Worm (Caenorhabditis elegans) whole organism, early embryonic: ENCODE results near the gene F59D6.1.
"Not testable (repeated sequence)": the region's sequence is repeated elsewhere in the genome, so short reads cannot be mapped to it uniquely, and the experiment has no call there.

Source experiments
- B0310.2 ChIP-seq: sonication (generic microtip); optimal IDR thresholded peaks from 2 replicates; lab custom pipeline; 2016; ENCODE audit warnings: mild to moderate bottlenecking, missing genetic modification characterization, missing compliant biosample characterization
- F13C5.2 ChIP-seq: sonication (generic microtip); optimal IDR thresholded peaks from 2 replicates; lab custom pipeline; 2017; ENCODE audit warnings: mild to moderate bottlenecking, missing genetic modification characterization, inconsistent platforms, missing compliant biosample characterization
- aly-1 ChIP-seq: sonication (generic microtip); optimal IDR thresholded peaks from 2 replicates; lab custom pipeline; 2016; ENCODE audit warnings: missing genetic modification characterization, missing compliant biosample characterization
- ama-1 ChIP-seq: fragments of 150-350 bp; optimal IDR thresholded peaks from 2 replicates; lab custom pipeline; 2014
- ceh-13 ChIP-seq: fragments of 200-800 bp; sonication (Bioruptor generic); optimal IDR thresholded peaks from 2 replicates; lab custom pipeline; 2018; ENCODE audit warnings: mild to moderate bottlenecking, missing genetic modification characterization, missing compliant biosample characterization
- ceh-36 ChIP-seq: sonication (generic microtip); optimal IDR thresholded peaks from 2 replicates; lab custom pipeline; 2016; ENCODE audit warnings: missing genetic modification characterization, inconsistent platforms, missing compliant biosample characterization
- ets-7 ChIP-seq: sonication (generic microtip); optimal IDR thresholded peaks from 2 replicates; lab custom pipeline; 2016; ENCODE audit warnings: missing genotype, missing genetic modification characterization, missing compliant biosample characterization
- flt-1 ChIP-seq: fragments of 200-800 bp; sonication (Bioruptor generic); IDR thresholded peaks from 2 replicates; pipeline ENCODE4 v1.3.6; 2022; ENCODE audit warnings: missing genetic modification characterization, missing compliant biosample characterization
- hmbx-1 ChIP-seq: sonication (generic microtip); optimal IDR thresholded peaks from 2 replicates; lab custom pipeline; 2016; ENCODE audit warnings: mild to moderate bottlenecking, missing genetic modification characterization, missing compliant biosample characterization
- hmg-4 ChIP-seq: fragments of 200-800 bp; sonication (Bioruptor generic); optimal IDR thresholded peaks from 2 replicates; lab custom pipeline; 2018; ENCODE audit warnings: mild to moderate bottlenecking, missing genetic modification characterization, missing compliant biosample characterization
- hnd-1 ChIP-seq: sonication (generic microtip); optimal IDR thresholded peaks from 2 replicates; lab custom pipeline; 2016; ENCODE audit warnings: missing genetic modification characterization, missing compliant biosample characterization
- pes-1 ChIP-seq: fragments of 200-800 bp; sonication (Bioruptor generic); IDR thresholded peaks from 2 replicates; pipeline ENCODE4 v1.3.6; 2022; ENCODE audit warnings: missing genetic modification reagents, missing genetic modification characterization, missing compliant biosample characterization
- scrt-1 ChIP-seq: fragments of 200-800 bp; sonication (Bioruptor generic); IDR thresholded peaks from 2 replicates; pipeline ENCODE4 v1.3.6; 2022; ENCODE audit warnings: missing genetic modification characterization, missing compliant biosample characterization
- sea-1 ChIP-seq: fragments of 200-800 bp; sonication (Bioruptor generic); conservative IDR thresholded peaks from 2 replicates; pipeline ENCODE4 v1.3.6; 2022; ENCODE audit warnings: missing genetic modification characterization, missing compliant biosample characterization
- tbx-11 ChIP-seq: fragments of 200-800 bp; sonication (Bioruptor generic); IDR thresholded peaks from 2 replicates; pipeline ENCODE4 v1.3.6; 2022; ENCODE audit warnings: missing genetic modification characterization, missing compliant biosample characterization
- tbx-37 ChIP-seq: fragments of 200-800 bp; sonication (Bioruptor generic); conservative IDR thresholded peaks from 2 replicates; pipeline ENCODE4 v1.3.6; 2022; ENCODE audit warnings: missing genetic modification reagents, missing genetic modification characterization, missing compliant biosample characterization
- tra-4 ChIP-seq: sonication (generic microtip); optimal IDR thresholded peaks from 2 replicates; lab custom pipeline; 2017; ENCODE audit warnings: missing genetic modification characterization, missing compliant biosample characterization

Gene F59D6.1

DNA sequence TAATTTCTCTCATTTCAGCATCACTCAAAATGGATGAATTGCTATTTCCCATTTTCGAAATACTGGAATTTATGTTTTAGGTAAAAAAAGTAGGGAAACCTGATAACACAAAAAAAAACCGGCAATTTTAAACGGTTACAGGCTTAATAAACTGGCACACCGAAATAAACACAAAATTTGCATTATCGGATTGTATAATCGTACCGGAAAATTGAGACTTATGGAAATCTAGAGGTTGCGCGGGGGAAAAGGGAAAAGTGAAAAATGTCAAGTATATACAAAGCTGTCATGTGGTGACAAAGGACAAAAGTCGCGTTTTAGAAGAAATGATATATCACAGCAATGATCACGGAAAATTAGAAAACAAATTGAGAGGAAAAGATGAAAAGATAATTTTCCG, 5.7 kb upstream of the F59D6.1 start, which contains the start of gene chpf-2:
Gene chpf-2, minus strand, starts transcription at position 101 of the 400 bp plus-strand sequence.
- no peak for TF ChIP-seq flt-1 (GFP tag; lab: Robert Waterston, UW)
- TF ChIP-seq tra-4 (tag; lab: Kevin White, UChicago) = no peak
- TF ChIP-seq scrt-1 (GFP tag; lab: Robert Waterston, UW) = no peak
- TF ChIP-seq pes-1 (GFP tag; lab: Robert Waterston, UW) = no peak
- no peak for TF ChIP-seq ceh-13 (GFP tag; lab: Kevin White, UChicago)
- no peak for TF ChIP-seq B0310.2

DNA sequence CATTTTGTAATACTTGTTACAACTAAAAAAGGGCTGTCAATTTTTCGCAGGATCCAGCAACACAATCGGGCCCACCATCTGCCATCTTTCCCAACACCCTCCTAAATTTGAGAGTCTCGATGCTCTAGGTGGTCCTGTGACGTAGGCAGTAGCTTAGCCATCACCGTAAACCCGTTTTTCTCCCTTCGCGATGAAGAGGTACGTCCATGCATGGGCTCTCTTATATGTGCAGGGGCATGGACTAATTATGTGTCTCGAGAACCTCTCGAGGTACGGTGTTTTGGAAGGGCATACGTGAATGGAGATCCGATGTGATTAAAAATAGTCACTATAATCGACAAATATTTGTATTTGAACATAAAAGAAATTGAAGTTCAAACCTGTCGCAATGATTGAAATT, 4.0 kb upstream of the F59D6.1 start:
- TF ChIP-seq hmg-4 (GFP tag; lab: Kevin White, UChicago) (no peak), ama-1 (no peak), flt-1 (GFP tag; lab: Robert Waterston, UW) (no peak), pes-1 (GFP tag; lab: Robert Waterston, UW) (no peak)

DNA sequence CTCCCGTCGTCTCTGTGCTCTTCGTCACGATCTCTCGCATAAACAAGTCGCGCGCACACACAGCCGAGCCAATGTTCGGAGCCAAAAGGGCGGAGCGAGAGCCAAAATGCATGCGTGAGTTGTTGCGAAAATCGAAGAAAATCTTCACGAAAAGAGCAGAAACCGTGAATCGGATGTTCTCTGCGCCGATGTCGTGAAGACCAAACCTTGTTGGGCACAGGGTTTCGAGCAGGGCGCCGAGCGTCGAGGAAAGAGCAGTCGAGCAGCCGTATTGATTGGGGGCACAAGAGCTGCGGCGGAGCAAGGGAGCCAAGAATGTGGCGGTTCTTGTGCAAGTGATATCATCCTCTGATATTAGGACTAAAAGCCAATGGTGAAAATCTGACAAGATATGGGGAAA, 1.4 kb downstream of the F59D6.1 start:
- TF ChIP-seq ama-1 = no peak
- TF ChIP-seq tra-4 (tag; lab: Kevin White, UChicago) = no peak
- no peak for TF ChIP-seq ets-7 (tag; lab: Kevin White, UChicago)
- TF ChIP-seq tbx-37 (GFP tag; lab: Robert Waterston, UW) = no peak
- TF ChIP-seq hmbx-1 (tag; lab: Kevin White, UChicago) = no peak
- no peak for TF ChIP-seq B0310.2
- no peak for TF ChIP-seq tbx-11 (GFP tag; lab: Robert Waterston, UW)
- no peak for TF ChIP-seq aly-1 (tag; lab: Kevin White, UChicago)
- TF ChIP-seq sea-1 (GFP tag; lab: Robert Waterston, UW) = no peak
- no peak for TF ChIP-seq ceh-36 (tag; lab: Kevin White, UChicago)
- TF ChIP-seq pes-1 (GFP tag; lab: Robert Waterston, UW) = no peak
- TF ChIP-seq scrt-1 (GFP tag; lab: Robert Waterston, UW) = no peak
- TF ChIP-seq F13C5.2 (tag; lab: Kevin White, UChicago) = no peak
- no peak for TF ChIP-seq hmg-4 (GFP tag; lab: Kevin White, UChicago)
- TF ChIP-seq hnd-1 (tag; lab: Kevin White, UChicago) = no peak
- no peak for TF ChIP-seq ceh-13 (GFP tag; lab: Kevin White, UChicago)
- no peak for TF ChIP-seq flt-1 (GFP tag; lab: Robert Waterston, UW)

DNA sequence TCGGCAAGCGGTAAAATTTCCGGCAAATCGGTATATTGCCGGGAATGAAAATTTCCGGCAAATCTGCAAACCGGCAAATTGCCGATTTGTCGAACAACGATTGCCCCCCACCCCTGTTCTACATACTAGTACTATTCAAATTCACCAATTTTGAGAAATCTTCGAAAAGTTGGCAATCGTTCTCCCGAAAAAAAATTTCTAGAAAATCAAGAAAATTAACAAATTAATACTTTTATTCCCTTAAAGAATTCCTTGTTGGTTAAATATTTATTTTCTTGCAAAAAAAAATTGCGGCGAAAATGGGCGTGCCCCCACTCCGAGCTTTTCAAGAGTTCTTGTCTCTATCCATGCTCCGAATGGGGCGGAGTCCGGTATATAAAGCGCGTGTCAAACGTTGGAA, 9.3 kb downstream of the F59D6.1 start, which contains the start of gene C50H11.8:
Gene C50H11.8, plus strand, starts transcription at position 301 of the 400 bp plus-strand sequence.
- TF ChIP-seq hnd-1 (tag; lab: Kevin White, UChicago) = no peak
- no peak for TF ChIP-seq hmg-4 (GFP tag; lab: Kevin White, UChicago)
- no peak for TF ChIP-seq tbx-11 (GFP tag; lab: Robert Waterston, UW)
- TF ChIP-seq ceh-13 (GFP tag; lab: Kevin White, UChicago) = no peak
- TF ChIP-seq flt-1 (GFP tag; lab: Robert Waterston, UW) = no peak
- no peak for TF ChIP-seq ceh-36 (tag; lab: Kevin White, UChicago)
- TF ChIP-seq ama-1 = no peak
- TF ChIP-seq B0310.2 = no peak
- TF ChIP-seq aly-1 (tag; lab: Kevin White, UChicago) = no peak
- TF ChIP-seq ets-7 (tag; lab: Kevin White, UChicago) = no peak
- no peak for TF ChIP-seq tra-4 (tag; lab: Kevin White, UChicago)
- TF ChIP-seq tbx-37 (GFP tag; lab: Robert Waterston, UW) = no peak
- no peak for TF ChIP-seq sea-1 (GFP tag; lab: Robert Waterston, UW)
- no peak for TF ChIP-seq scrt-1 (GFP tag; lab: Robert Waterston, UW)
- no peak for TF ChIP-seq F13C5.2 (tag; lab: Kevin White, UChicago)

DNA sequence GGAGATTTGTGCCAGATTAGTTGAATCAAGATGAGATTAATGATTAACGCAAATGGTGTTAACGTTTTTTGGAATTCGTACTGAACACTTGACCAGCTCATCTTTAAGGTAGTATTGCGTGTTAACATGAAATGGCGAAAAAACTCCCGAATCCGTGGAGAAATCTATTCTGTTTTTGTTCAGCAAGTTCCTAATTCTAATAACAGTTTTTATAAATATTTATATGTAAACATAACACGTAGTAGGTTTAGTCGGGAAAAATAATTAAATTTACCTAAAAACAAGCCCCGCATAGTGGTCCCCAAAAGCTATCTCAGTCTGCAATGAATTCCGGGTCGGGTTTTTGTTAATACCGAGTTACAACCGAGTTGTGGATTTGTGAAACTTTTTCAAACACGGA, 14.1 kb downstream of the F59D6.1 start, which contains the start of gene str-244:
Gene str-244, minus strand, starts transcription at position 101 of the 400 bp plus-strand sequence.
- TF ChIP-seq F13C5.2 (tag; lab: Kevin White, UChicago) = no peak
- no peak for TF ChIP-seq ama-1
- no peak for TF ChIP-seq tbx-37 (GFP tag; lab: Robert Waterston, UW)
- no peak for TF ChIP-seq ets-7 (tag; lab: Kevin White, UChicago)
- TF ChIP-seq hmg-4 (GFP tag; lab: Kevin White, UChicago) = no peak
- TF ChIP-seq pes-1 (GFP tag; lab: Robert Waterston, UW) = no peak
- no peak for TF ChIP-seq hmbx-1 (tag; lab: Kevin White, UChicago)
- TF ChIP-seq sea-1 (GFP tag; lab: Robert Waterston, UW) = no peak
- TF ChIP-seq tra-4 (tag; lab: Kevin White, UChicago) = no peak
- TF ChIP-seq flt-1 (GFP tag; lab: Robert Waterston, UW) = no peak
- no peak for TF ChIP-seq ceh-13 (GFP tag; lab: Kevin White, UChicago)
- TF ChIP-seq scrt-1 (GFP tag; lab: Robert Waterston, UW) = no peak

DNA sequence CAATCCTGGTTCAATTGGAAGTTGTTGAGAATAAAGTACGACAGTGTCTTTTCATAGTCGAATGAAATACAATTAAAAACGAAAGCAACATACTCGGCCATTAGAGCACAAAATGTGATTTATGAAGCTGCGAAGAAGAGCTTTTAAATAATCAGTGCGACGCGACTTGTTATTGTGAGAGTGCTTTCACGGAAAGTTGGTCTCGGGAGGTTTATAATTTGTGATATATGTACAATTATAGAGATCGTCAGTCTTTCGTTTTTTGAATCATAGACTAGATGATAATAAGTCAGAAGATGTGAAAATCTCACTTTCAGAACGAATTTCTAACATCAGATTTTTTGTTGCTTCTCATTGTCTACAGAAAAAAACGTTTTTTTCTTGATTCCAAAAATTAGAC, 17.1 kb downstream of the F59D6.1 start, which contains the start of gene srt-15:
Gene srt-15, minus strand, starts transcription at position 101 of the 400 bp plus-strand sequence.
- TF ChIP-seq aly-1 (tag; lab: Kevin White, UChicago) (no peak), hmg-4 (GFP tag; lab: Kevin White, UChicago) (no peak), F13C5.2 (tag; lab: Kevin White, UChicago) (no peak), tbx-11 (GFP tag; lab: Robert Waterston, UW) (no peak), scrt-1 (GFP tag; lab: Robert Waterston, UW) (no peak), ceh-36 (tag; lab: Kevin White, UChicago) (no peak), sea-1 (GFP tag; lab: Robert Waterston, UW) (no peak), hmbx-1 (tag; lab: Kevin White, UChicago) (no peak), tra-4 (tag; lab: Kevin White, UChicago) (no peak), tbx-37 (GFP tag; lab: Robert Waterston, UW) (no peak), pes-1 (GFP tag; lab: Robert Waterston, UW) (no peak), hnd-1 (tag; lab: Kevin White, UChicago) (no peak), B0310.2 (no peak), ama-1 (no peak), ceh-13 (GFP tag; lab: Kevin White, UChicago) (no peak), ets-7 (tag; lab: Kevin White, UChicago) (no peak), flt-1 (GFP tag; lab: Robert Waterston, UW) (no peak)

DNA sequence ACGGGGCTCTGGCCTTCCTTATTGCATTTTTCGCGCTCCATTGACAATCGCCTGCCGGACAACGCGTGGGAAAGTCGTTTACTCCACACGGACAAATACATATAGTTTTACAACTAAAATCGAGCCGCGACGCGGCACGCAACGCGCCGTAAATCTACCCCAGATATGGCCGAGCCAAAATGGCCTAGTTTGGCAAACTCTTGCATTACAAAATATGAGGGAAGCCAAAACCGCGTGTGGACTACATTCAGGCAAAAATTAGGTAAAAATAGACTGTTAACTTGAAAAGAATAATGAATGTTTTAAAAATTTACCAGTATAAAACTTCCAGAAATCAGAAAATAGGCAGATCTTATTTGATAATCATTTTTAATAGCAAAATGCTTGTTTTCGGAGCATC, 19.5 kb downstream of the F59D6.1 start, which contains the start of gene srt-16:
Gene srt-16, minus strand, starts transcription at position 101 of the 400 bp plus-strand sequence.
- not testable (repeated sequence) for TF ChIP-seq tbx-37 (GFP tag; lab: Robert Waterston, UW); B0310.2; ceh-13 (GFP tag; lab: Kevin White, UChicago)
